Worm (Caenorhabditis elegans): ENCODE measurements around the gene prp-39.

DNA sequence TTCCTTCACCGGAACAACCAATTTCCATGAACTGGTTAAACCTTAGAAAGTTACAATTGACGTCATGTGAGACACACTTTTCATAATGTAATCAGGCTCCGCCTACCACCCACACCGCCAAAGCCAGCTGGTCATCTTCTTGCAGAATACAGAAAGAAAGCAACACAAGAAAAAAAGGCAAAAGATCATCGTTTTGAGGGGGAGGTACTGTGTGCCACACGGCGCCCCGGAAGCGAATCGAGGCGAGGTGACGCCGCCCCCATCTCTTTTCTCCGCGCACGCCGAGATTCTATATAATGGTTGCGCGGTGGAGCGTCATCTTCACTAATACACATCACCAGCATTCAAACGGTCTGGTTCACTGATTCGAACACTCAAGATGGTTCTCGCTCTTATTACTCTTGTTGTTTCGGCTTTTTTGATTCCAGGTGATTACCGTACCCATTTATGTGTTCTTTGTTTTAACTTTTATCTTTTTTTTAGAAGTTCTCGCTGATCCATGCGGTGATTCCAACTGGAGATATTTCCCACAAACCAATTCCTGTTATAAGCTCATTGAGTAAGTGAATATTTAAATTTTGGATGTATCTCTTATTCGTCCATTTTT is 17.5 kb upstream of the prp-39 start, which contains the start of gene clec-1:
- no peak for TF ChIP-seq lin-35 (GFP tag; optimal IDR thresholded peaks at IDR 0.05)
- no peak for TF ChIP-seq F10E7.11 (tag; optimal IDR thresholded peaks at IDR 0.05)
- no peak for TF ChIP-seq unc-62 (GFP tag; optimal IDR thresholded peaks at IDR 0.05)
- no peak for TF ChIP-seq sea-2 (GFP tag; IDR thresholded peaks at IDR 0.05)
